Worm (Caenorhabditis elegans) whole organism, L4 larva: ENCODE measurements around the gene unc-96.

Source experiments
- F10B5.3 ChIP-seq: sonication (generic microtip); optimal IDR thresholded peaks from 2 replicates; lab custom pipeline; 2016; ENCODE audit warnings: mild to moderate bottlenecking, missing genetic modification characterization, missing compliant biosample characterization
- F44E2.7 ChIP-seq: fragments of 200-800 bp; sonication (Bioruptor generic); IDR thresholded peaks from 2 replicates; pipeline ENCODE4 v2.1.2; 2022; ENCODE audit warnings: missing genetic modification characterization, missing compliant biosample characterization
- T26A8.4 ChIP-seq: fragments of 200-800 bp; sonication (Bioruptor generic); IDR thresholded peaks from 2 replicates; pipeline ENCODE4 v1.3.6; 2022; ENCODE audit warnings: missing genetic modification characterization, missing compliant biosample characterization
- Y105C5A.15 ChIP-seq: fragments of 200-800 bp; sonication (Bioruptor generic); IDR thresholded peaks from 2 replicates; pipeline ENCODE4 v1.3.6; 2022; ENCODE audit warnings: missing genetic modification characterization, missing compliant biosample characterization
- Y5F2A.4 ChIP-seq: fragments of 200-800 bp; sonication (Bioruptor generic); optimal IDR thresholded peaks from 2 replicates; lab custom pipeline; 2018; ENCODE audit warnings: mild to moderate bottlenecking, missing genetic modification characterization, missing compliant biosample characterization
- ZK337.2 ChIP-seq: fragments of 200-800 bp; sonication (Bioruptor generic); IDR thresholded peaks from 2 replicates; pipeline ENCODE4 v1.3.6; 2022; ENCODE audit warnings: missing genetic modification reagents, missing genetic modification characterization, missing compliant biosample characterization
- aha-1 ChIP-seq: fragments of 150-350 bp; peaks from one replicate; lab custom pipeline; 2014; ENCODE audit warnings: missing biosample characterization, missing genetic modification characterization
- aly-2 ChIP-seq: sonication (generic microtip); optimal IDR thresholded peaks from 2 replicates; lab custom pipeline; 2018; ENCODE audit warnings: missing biosample characterization, missing genetic modification characterization
- ama-1 ChIP-seq: fragments of 150-350 bp; optimal IDR thresholded peaks from 2 replicates; lab custom pipeline; 2014; ENCODE audit warnings: inconsistent platforms, mixed read lengths
- attf-4 ChIP-seq: sonication (generic microtip); optimal IDR thresholded peaks from 3 replicates; lab custom pipeline; 2017; ENCODE audit warnings: missing biosample characterization, missing genetic modification characterization
- ces-1 ChIP-seq: fragments of 150-350 bp; sonication (generic microtip); optimal IDR thresholded peaks from 4 replicates; lab custom pipeline; 2014; ENCODE audit warnings: missing biosample characterization, missing genetic modification reagents, missing genetic modification characterization
- ctbp-1 ChIP-seq: fragments of 200-800 bp; sonication (Bioruptor generic); IDR thresholded peaks from 2 replicates; pipeline ENCODE4 v1.3.6; 2022; ENCODE audit warnings: missing genetic modification reagents, missing genetic modification characterization, missing compliant biosample characterization
- dmd-6 ChIP-seq: fragments of 200-800 bp; sonication (Bioruptor generic); IDR thresholded peaks from 2 replicates; pipeline ENCODE4 v1.3.6; 2022; ENCODE audit warnings: missing genetic modification reagents, missing genetic modification characterization, missing compliant biosample characterization
- dmd-9 ChIP-seq: fragments of 200-800 bp; sonication (Bioruptor generic); IDR thresholded peaks from 2 replicates; pipeline ENCODE4 v1.3.6; 2022; ENCODE audit warnings: missing genetic modification reagents, missing genetic modification characterization, missing compliant biosample characterization
- dpl-1 ChIP-seq: fragments of 150-350 bp; optimal IDR thresholded peaks from 2 replicates; lab custom pipeline; 2014; ENCODE audit warnings: missing biosample characterization, missing genetic modification reagents, missing genetic modification characterization
- dve-1 ChIP-seq: sonication (generic microtip); optimal IDR thresholded peaks from 2 replicates; lab custom pipeline; 2017; ENCODE audit warnings: antibody characterized with exemption, mild to moderate bottlenecking, missing genetic modification characterization, missing compliant biosample characterization; ENCODE audit not compliant: insufficient read depth
- fos-1 ChIP-seq: fragments of 150-350 bp; optimal IDR thresholded peaks from 2 replicates; lab custom pipeline; 2014; ENCODE audit warnings: missing biosample characterization, missing genetic modification characterization
- hlh-11 ChIP-seq: fragments of 200-800 bp; sonication (Bioruptor generic); optimal IDR thresholded peaks from 2 replicates; lab custom pipeline; 2018; ENCODE audit warnings: mild to moderate bottlenecking, missing genetic modification characterization, missing compliant biosample characterization
- hlh-30 ChIP-seq: sonication (generic microtip); optimal IDR thresholded peaks from 2 replicates; lab custom pipeline; 2017; ENCODE audit warnings: antibody characterized with exemption, mild to moderate bottlenecking, missing genetic modification characterization, missing compliant biosample characterization; ENCODE audit not compliant: insufficient read depth
- jun-1 ChIP-seq: fragments of 150-350 bp; optimal IDR thresholded peaks from 2 replicates; lab custom pipeline; 2014; ENCODE audit warnings: missing biosample characterization, missing genetic modification reagents, missing genetic modification characterization
- lim-7 ChIP-seq: fragments of 200-800 bp; sonication (Bioruptor generic); IDR thresholded peaks from 2 replicates; pipeline ENCODE4 v1.3.6; 2022; ENCODE audit warnings: missing genetic modification characterization, missing compliant biosample characterization
- lin-29 ChIP-seq: fragments of 200-800 bp; sonication (Bioruptor generic); IDR thresholded peaks from 2 replicates; pipeline ENCODE4 v1.3.6; 2022; ENCODE audit warnings: missing genetic modification reagents, missing genetic modification characterization, missing compliant biosample characterization
- lsy-2 ChIP-seq, 2 experiments: fragments of 150-350 bp in 1 of 2; sonication (generic microtip) in 1 of 2; optimal IDR thresholded peaks; 2 replicates each; lab custom pipeline; 2014 to 2017; ENCODE audit warnings: missing biosample characterization in 2 of 2, missing genetic modification characterization in 2 of 2
- madf-9 ChIP-seq: fragments of 200-800 bp; sonication (Bioruptor generic); conservative IDR thresholded peaks from 2 replicates; pipeline ENCODE4 v1.3.6; 2022; ENCODE audit warnings: missing genetic modification reagents, missing genetic modification characterization, missing compliant biosample characterization
- mdl-1 ChIP-seq, 2 experiments: fragments of 150-350 bp in 1 of 2; sonication (generic microtip) in 1 of 2; optimal IDR thresholded peaks; 2 replicates each; lab custom pipeline; 2014 to 2017; ENCODE audit warnings: missing biosample characterization in 2 of 2, missing genetic modification characterization in 2 of 2
- mes-2 ChIP-seq: sonication (generic microtip); optimal IDR thresholded peaks from 2 replicates; lab custom pipeline; 2016; ENCODE audit warnings: missing genotype, mild to moderate bottlenecking, missing genetic modification characterization, missing compliant biosample characterization; ENCODE audit not compliant: poor library complexity, severe bottlenecking
- mxl-3 ChIP-seq: fragments of 200-800 bp; sonication (Bioruptor generic); optimal IDR thresholded peaks from 2 replicates; lab custom pipeline; 2018; ENCODE audit warnings: mild to moderate bottlenecking, missing genetic modification characterization, missing compliant biosample characterization
- nhr-102 ChIP-seq: sonication (generic microtip); optimal IDR thresholded peaks from 2 replicates; lab custom pipeline; 2016; ENCODE audit warnings: mild to moderate bottlenecking, missing genetic modification characterization, moderate library complexity, missing compliant biosample characterization
- nhr-11 ChIP-seq: fragments of 150-350 bp; optimal IDR thresholded peaks from 2 replicates; lab custom pipeline; 2014; ENCODE audit warnings: missing biosample characterization, missing genetic modification characterization
- nhr-237 ChIP-seq: sonication (generic microtip); optimal IDR thresholded peaks from 2 replicates; lab custom pipeline; 2017; ENCODE audit warnings: missing biosample characterization, missing genetic modification characterization
- nhr-76 ChIP-seq: fragments of 150-350 bp; optimal IDR thresholded peaks from 2 replicates; lab custom pipeline; 2014; ENCODE audit warnings: missing biosample characterization, missing genetic modification characterization
- nhr-77 ChIP-seq: fragments of 150-350 bp; optimal IDR thresholded peaks from 2 replicates; lab custom pipeline; 2014; ENCODE audit warnings: missing biosample characterization, missing genetic modification characterization
- php-3 ChIP-seq: fragments of 200-800 bp; sonication (Bioruptor generic); IDR thresholded peaks from 2 replicates; pipeline ENCODE4 v1.3.6; 2022; ENCODE audit warnings: missing genetic modification reagents, missing genetic modification characterization, missing compliant biosample characterization
- pqm-1 ChIP-seq: sonication (generic microtip); optimal IDR thresholded peaks from 2 replicates; lab custom pipeline; 2017; ENCODE audit warnings: missing biosample characterization, missing genetic modification characterization
- rbr-2 ChIP-seq: sonication (generic microtip); optimal IDR thresholded peaks from 2 replicates; lab custom pipeline; 2016; ENCODE audit warnings: missing genotype, missing genetic modification characterization, missing compliant biosample characterization
- saeg-2 ChIP-seq: fragments of 200-800 bp; sonication (Bioruptor generic); IDR thresholded peaks from 2 replicates; pipeline ENCODE4 v1.3.6; 2022; ENCODE audit warnings: missing genetic modification reagents, missing genetic modification characterization, missing compliant biosample characterization
- set-16 ChIP-seq: fragments of 200-800 bp; sonication (Bioruptor generic); IDR thresholded peaks from 2 replicates; pipeline ENCODE4 v1.3.6; 2022; ENCODE audit warnings: missing genetic modification reagents, missing genetic modification characterization, missing compliant biosample characterization
- snpc-1.2 ChIP-seq: fragments of 200-800 bp; sonication (Bioruptor generic); IDR thresholded peaks from 2 replicates; pipeline ENCODE4 v1.3.6; 2022; ENCODE audit warnings: missing genetic modification reagents, missing genetic modification characterization, missing compliant biosample characterization
- tra-1 ChIP-seq: fragments of 200-800 bp; sonication (Bioruptor generic); IDR thresholded peaks from 2 replicates; pipeline ENCODE4 v1.3.6; 2022; ENCODE audit warnings: missing genetic modification reagents, missing genetic modification characterization, missing compliant biosample characterization
- unc-62 ChIP-seq, 3 experiments: fragments of 150-350 bp in 1 of 3; sonication (generic microtip); optimal IDR thresholded peaks in 2 of 3; peaks in 1 of 3; 1 replicate in 1 of 3; 2 replicates in 2 of 3; lab custom pipeline; 2014 to 2017; ENCODE audit warnings: missing biosample characterization in 3 of 3, missing genetic modification characterization in 3 of 3, missing genetic modification reagents in 3 of 3, missing genotype in 1 of 3
- zfp-3 ChIP-seq: fragments of 200-800 bp; sonication (Bioruptor generic); conservative IDR thresholded peaks from 2 replicates; pipeline ENCODE4 v1.3.6; 2022; ENCODE audit warnings: missing genetic modification reagents, missing genetic modification characterization, missing compliant biosample characterization
- zip-11 ChIP-seq: fragments of 200-800 bp; sonication (Bioruptor generic); IDR thresholded peaks from 2 replicates; pipeline ENCODE4 v1.3.6; 2022; ENCODE audit warnings: missing genetic modification characterization, missing compliant biosample characterization

The unc-96 gene

DNA sequence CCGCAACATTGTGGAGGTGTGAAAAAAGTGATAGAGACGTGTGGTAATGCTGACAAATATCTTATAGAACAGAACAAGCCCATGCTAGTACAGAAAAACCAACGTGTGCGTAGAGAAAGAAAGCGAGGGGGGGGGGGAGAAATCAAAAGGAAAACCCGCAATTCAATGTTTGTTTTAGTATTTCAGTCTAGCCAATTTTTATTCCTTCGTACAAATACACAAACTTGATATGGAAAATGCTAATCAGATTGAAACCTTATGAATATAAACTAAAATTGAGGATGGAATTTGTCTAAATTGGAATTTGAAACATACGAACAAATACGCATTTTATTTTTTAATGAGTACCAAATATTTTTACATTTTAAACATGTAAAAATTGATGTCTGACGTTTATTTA is 33.3 kb downstream of the unc-96 start, which contains the start of gene mrp-1:
Gene mrp-1 (minus strand): TSS at position 101 of the 400 bp plus-strand sequence.
- TF ChIP-seq attf-4 (tag; lab: Kevin White, UChicago): no peak
- TF ChIP-seq lim-7 (GFP tag; lab: Robert Waterston, UW): no peak
- no peak for TF ChIP-seq snpc-1.2 (GFP tag; lab: Robert Waterston, UW)
- TF ChIP-seq hlh-30 (tag; lab: Kevin White, UChicago): no peak
- no peak for TF ChIP-seq T26A8.4 (GFP tag; lab: Robert Waterston, UW)
- no peak for TF ChIP-seq pqm-1
- TF ChIP-seq Y5F2A.4: no peak
- TF ChIP-seq ama-1 (lab: Kevin White, UChicago): no peak
- TF ChIP-seq dve-1: no peak
- no peak for TF ChIP-seq nhr-11
- TF ChIP-seq ctbp-1 (GFP tag; lab: Robert Waterston, UW): no peak
- TF ChIP-seq lin-29 (GFP tag; lab: Robert Waterston, UW): no peak
- TF ChIP-seq nhr-76 (tag; lab: Kevin White, UChicago): no peak
- no peak for TF ChIP-seq F44E2.7 (GFP tag; lab: Robert Waterston, UW)
- TF ChIP-seq set-16: no peak
- TF ChIP-seq nhr-237 (tag; lab: Kevin White, UChicago): no peak
- no peak for TF ChIP-seq tra-1 (GFP tag; lab: Robert Waterston, UW)
- TF ChIP-seq zip-11 (GFP tag; lab: Robert Waterston, UW): no peak
- TF ChIP-seq nhr-77: no peak
- no peak for TF ChIP-seq ZK337.2 (GFP tag; lab: Robert Waterston, UW)

DNA sequence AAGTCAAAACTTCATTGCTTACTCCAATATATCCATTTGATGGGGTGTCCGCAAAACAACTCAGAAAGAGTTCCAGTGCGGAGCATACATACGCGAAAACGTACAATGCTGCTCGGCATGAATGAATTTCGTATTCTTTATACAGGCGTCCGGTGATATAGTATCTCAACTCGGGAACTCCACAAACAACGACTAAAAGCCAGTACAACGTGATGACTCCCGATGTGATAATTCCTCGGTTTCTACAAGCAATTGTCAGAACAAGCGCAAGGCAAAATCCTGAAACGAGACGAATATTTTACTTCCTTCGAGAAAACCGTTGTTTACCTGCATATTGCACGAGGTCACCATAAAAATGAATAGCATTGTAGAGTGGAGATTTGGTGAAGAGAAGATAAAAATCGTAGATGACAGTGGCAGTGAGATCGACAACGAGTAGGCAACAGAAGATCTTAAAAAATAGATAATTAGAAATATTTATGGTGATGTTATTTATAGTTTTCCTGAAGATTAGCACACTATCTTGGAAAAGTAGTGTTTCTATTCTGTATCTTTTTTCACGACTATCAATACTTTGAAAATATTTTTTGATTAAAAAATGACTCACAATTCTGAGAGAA is 35.4 kb downstream of the unc-96 start:
- TF ChIP-seq lim-7 (GFP tag; lab: Robert Waterston, UW) (no peak), dmd-9 (GFP tag; lab: Robert Waterston, UW) (no peak), unc-62 (GFP tag; optimal IDR thresholded peaks at IDR 0.05 in 1 of 2; lab: Kevin White, UChicago) (peak in 1 of 2 experiments; percentile 93), unc-62 (tag; optimal IDR thresholded peaks at IDR 0.05; lab: Kevin White, UChicago) (no peak), aha-1 (tag; lab: Kevin White, UChicago) (peak; percentile 41)

DNA sequence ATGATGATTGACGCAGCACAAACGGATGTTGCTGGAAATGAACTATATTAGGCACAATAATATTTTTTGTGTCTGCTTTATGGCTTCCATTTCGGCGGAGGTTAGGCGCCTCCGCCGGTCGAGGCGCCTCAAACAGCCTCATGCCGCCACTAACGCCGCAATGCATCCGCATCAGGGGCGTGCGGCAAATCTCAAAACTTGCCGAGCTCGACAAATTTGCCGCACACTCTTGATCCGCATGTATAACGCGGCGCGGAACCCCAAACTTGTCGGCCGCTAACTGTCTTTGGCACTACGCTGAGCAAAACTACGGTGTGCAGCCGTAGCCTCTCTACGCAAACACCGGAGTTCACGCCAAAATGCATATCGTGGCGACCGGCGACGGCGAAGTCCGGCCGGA is 39.3 kb downstream of the unc-96 start:
- TF ChIP-seq set-16: peak; percentile 70
- no peak for TF ChIP-seq F10B5.3 (tag; lab: Kevin White, UChicago)
- TF ChIP-seq zip-11 (GFP tag; lab: Robert Waterston, UW): no peak
- TF ChIP-seq, all 104 proteins: peak for 1

DNA sequence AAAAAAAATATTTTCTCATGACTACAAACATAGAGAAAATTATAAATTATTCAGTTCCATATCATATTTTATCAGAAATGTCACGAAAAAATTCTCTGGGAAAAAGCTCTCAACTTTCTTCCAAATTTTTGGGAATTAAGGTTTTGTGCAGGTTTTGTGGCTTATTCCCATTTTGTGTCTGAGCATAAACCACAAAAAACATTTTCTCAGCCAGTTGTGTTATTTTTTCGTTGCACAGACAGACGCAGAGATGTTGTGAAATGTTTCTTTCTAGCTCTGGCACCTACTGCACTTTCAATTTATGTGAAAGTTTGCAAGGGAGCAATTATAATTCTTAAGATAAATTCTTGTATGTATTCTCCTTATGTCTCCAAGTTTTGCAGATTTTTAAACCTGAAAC is 46.0 kb downstream of the unc-96 start:
- no peak for TF ChIP-seq F44E2.7 (GFP tag; lab: Robert Waterston, UW)
- peak; percentile 64 for TF ChIP-seq nhr-102 (tag; lab: Kevin White, UChicago)
- TF ChIP-seq, all 104 proteins: peak for 1

DNA sequence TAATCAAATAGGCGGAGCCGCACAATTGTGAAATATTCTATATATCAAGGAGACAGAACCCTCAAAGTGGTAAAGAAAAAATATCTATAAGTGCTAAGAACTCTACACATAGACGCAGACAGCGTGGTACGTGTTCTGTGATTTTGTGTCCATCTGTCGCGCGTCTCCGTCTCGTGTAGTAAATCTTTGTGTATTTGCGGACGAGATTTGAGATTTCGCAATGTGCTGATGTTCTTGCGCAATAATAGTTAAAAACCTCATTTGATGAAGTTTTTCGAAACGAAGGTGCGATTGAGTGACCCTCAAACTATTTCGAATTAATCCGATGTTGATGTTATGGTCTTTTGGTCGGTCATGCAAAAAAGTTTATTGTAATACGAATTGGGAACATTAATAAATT is 47.8 kb downstream of the unc-96 start:
- TF ChIP-seq Y105C5A.15 (GFP tag; lab: Robert Waterston, UW) (no peak), dve-1 (no peak), hlh-30 (tag; lab: Kevin White, UChicago) (peak; percentile 63), rbr-2 (tag; lab: Kevin White, UChicago) (peak; percentile 26), nhr-102 (tag; lab: Kevin White, UChicago) (peak; percentile 21), zfp-3 (no peak), fos-1 (tag; lab: Kevin White, UChicago) (no peak), php-3 (GFP tag; lab: Robert Waterston, UW) (no peak), nhr-11 (peak; percentile 81), unc-62 (GFP tag; optimal IDR thresholded peaks at IDR 0.05 in 1 of 2; lab: Kevin White, UChicago) (peak in 1 of 2 experiments; percentile 90), unc-62 (tag; optimal IDR thresholded peaks at IDR 0.05; lab: Kevin White, UChicago) (no peak), aly-2 (tag; lab: Kevin White, UChicago) (no peak), madf-9 (GFP tag; lab: Robert Waterston, UW) (no peak), hlh-11 (tag; lab: Kevin White, UChicago) (peak; percentile 28), mxl-3 (GFP tag; lab: Kevin White, UChicago) (peak; percentile 22), jun-1 (no peak), lsy-2 (tag; optimal IDR thresholded peaks at IDR 0.05; lab: Kevin White, UChicago) (no peak), saeg-2 (no peak), aha-1 (tag; lab: Kevin White, UChicago) (peak; percentile 91), dmd-6 (no peak), mes-2 (tag; lab: Kevin White, UChicago) (peak; percentile 36), mdl-1 (tag; optimal IDR thresholded peaks at IDR 0.05; lab: Kevin White, UChicago) (peak in 1 of 2 experiments; percentile 57), dpl-1 (peak; percentile 4), ces-1 (no peak)
